Fruit fly (Drosophila melanogaster) whole organism, prepupa: ENCODE results near the gene Larp4B.

ENCODE experiments used
- Blimp-1 ChIP-seq: fragments of 200-800 bp; sonication (Bioruptor generic); optimal IDR thresholded peaks from 3 replicates; lab custom pipeline; 2017; ENCODE audit warnings: missing biosample characterization, missing genetic modification characterization, mild to moderate bottlenecking, moderate library complexity, missing genetic modification reagents
- CG10669 ChIP-seq: fragments of 200-800 bp; sonication (Bioruptor generic); optimal IDR thresholded peaks from 3 replicates; lab custom pipeline; 2018; ENCODE audit warnings: missing biosample characterization, mild to moderate bottlenecking, missing genetic modification characterization, moderate library complexity
- CG11294 ChIP-seq: fragments of 200-800 bp; sonication (Bioruptor generic); IDR thresholded peaks from 2 replicates; pipeline ENCODE4 v1.3.6; 2022; ENCODE audit warnings: missing biosample characterization, missing genetic modification characterization
- CG11902 ChIP-seq: fragments of 200-800 bp; sonication (Bioruptor generic); optimal IDR thresholded peaks from 3 replicates; lab custom pipeline; 2016; ENCODE audit warnings: missing biosample characterization, missing genetic modification characterization
- CG15336 ChIP-seq: fragments of 200-800 bp; sonication (Bioruptor generic); IDR thresholded peaks from 2 replicates; pipeline ENCODE4 v1.3.6; 2022; ENCODE audit warnings: missing biosample characterization, missing genetic modification characterization
- CG1621 ChIP-seq: fragments of 200-800 bp; sonication (Bioruptor generic); optimal IDR thresholded peaks from 3 replicates; lab custom pipeline; 2018; ENCODE audit warnings: missing biosample characterization, mild to moderate bottlenecking, missing genetic modification characterization
- CG16779 ChIP-seq: fragments of 200-800 bp; sonication (Bioruptor generic); optimal IDR thresholded peaks from 3 replicates; lab custom pipeline; 2017; ENCODE audit warnings: missing biosample characterization, mild to moderate bottlenecking, missing genetic modification characterization
- CG3032 ChIP-seq: fragments of 200-800 bp; optimal IDR thresholded peaks from 2 replicates; lab custom pipeline; 2019; ENCODE audit warnings: missing biosample characterization, mild to moderate bottlenecking, missing genetic modification characterization, moderate library complexity
- CG31627 ChIP-seq: fragments of 200-800 bp; sonication (Bioruptor generic); optimal IDR thresholded peaks from 3 replicates; lab custom pipeline; 2016; ENCODE audit warnings: missing biosample characterization, missing genetic modification characterization
- CG32006 ChIP-seq: fragments of 200-800 bp; sonication (Bioruptor generic); optimal IDR thresholded peaks from 3 replicates; lab custom pipeline; 2017; ENCODE audit warnings: missing biosample characterization, mild to moderate bottlenecking, missing genetic modification characterization
- CG4318 ChIP-seq: fragments of 200-800 bp; sonication (Bioruptor generic); optimal IDR thresholded peaks from 3 replicates; lab custom pipeline; 2017; ENCODE audit warnings: missing biosample characterization, mild to moderate bottlenecking, missing genetic modification characterization
- CG6163 ChIP-seq: fragments of 200-800 bp; sonication (Bioruptor generic); IDR thresholded peaks from 3 replicates; pipeline ENCODE4 v1.3.6; 2022; ENCODE audit warnings: missing biosample characterization, missing genetic modification characterization
- CG6276 ChIP-seq: fragments of 200-800 bp; sonication (Bioruptor generic); optimal IDR thresholded peaks from 2 replicates; lab custom pipeline; 2017; ENCODE audit warnings: missing biosample characterization, mild to moderate bottlenecking, missing genetic modification characterization
- CG6792 ChIP-seq: fragments of 200-800 bp; sonication (Bioruptor generic); optimal IDR thresholded peaks from 3 replicates; lab custom pipeline; 2016; ENCODE audit warnings: missing biosample characterization, missing genetic modification characterization
- CG6808 ChIP-seq: fragments of 200-800 bp; sonication (Bioruptor generic); optimal IDR thresholded peaks from 3 replicates; lab custom pipeline; 2017; ENCODE audit warnings: missing biosample characterization, missing genetic modification characterization, mild to moderate bottlenecking, moderate library complexity, missing genetic modification reagents
- CG6854 ChIP-seq: fragments of 200-800 bp; sonication (Bioruptor generic); optimal IDR thresholded peaks from 2 replicates; lab custom pipeline; 2017; ENCODE audit warnings: missing biosample characterization, mild to moderate bottlenecking, missing genetic modification characterization
- CG7368 ChIP-seq: fragments of 200-800 bp; sonication (Bioruptor generic); optimal IDR thresholded peaks from 3 replicates; lab custom pipeline; 2016; ENCODE audit warnings: missing biosample characterization, missing genetic modification characterization
- CG8119 ChIP-seq: fragments of 200-800 bp; sonication (Bioruptor generic); IDR thresholded peaks from 3 replicates; pipeline ENCODE4 v1.3.6; 2022; ENCODE audit warnings: missing biosample characterization, missing genetic modification characterization
- CG8319 ChIP-seq: fragments of 200-800 bp; sonication (Bioruptor generic); optimal IDR thresholded peaks from 3 replicates; lab custom pipeline; 2016; ENCODE audit warnings: missing biosample characterization, missing genetic modification characterization
- Eip75B ChIP-seq: fragments of 200-800 bp; sonication (Bioruptor generic); optimal IDR thresholded peaks from 3 replicates; lab custom pipeline; 2016; ENCODE audit warnings: missing biosample characterization, missing genetic modification characterization
- Eip78C ChIP-seq: fragments of 200-800 bp; sonication (Bioruptor generic); peaks from one replicate; lab custom pipeline; 2016; ENCODE audit warnings: missing biosample characterization, missing genetic modification characterization
- Ets96B ChIP-seq: fragments of 200-800 bp; optimal IDR thresholded peaks from 2 replicates; lab custom pipeline; 2019; ENCODE audit warnings: missing biosample characterization, mild to moderate bottlenecking, missing genetic modification characterization, moderate library complexity
- Hr38 ChIP-seq: sonication (Bioruptor generic); optimal IDR thresholded peaks from 2 replicates; lab custom pipeline; 2016; ENCODE audit warnings: missing biosample characterization, missing genetic modification characterization
- Hr39 ChIP-seq: fragments of 200-800 bp; sonication (Bioruptor generic); optimal IDR thresholded peaks from 2 replicates; lab custom pipeline; 2016; ENCODE audit warnings: missing biosample characterization, missing genetic modification characterization
- Hr4 ChIP-seq: fragments of 200-800 bp; sonication (Bioruptor generic); optimal IDR thresholded peaks from 3 replicates; lab custom pipeline; 2016; ENCODE audit warnings: missing biosample characterization, missing genetic modification characterization
- Lpt ChIP-seq: fragments of 200-800 bp; sonication (Bioruptor generic); optimal IDR thresholded peaks from 3 replicates; lab custom pipeline; 2016; ENCODE audit warnings: missing biosample characterization, missing genetic modification characterization
- Met ChIP-seq: fragments of 200-800 bp; sonication (Bioruptor generic); optimal IDR thresholded peaks from 3 replicates; lab custom pipeline; 2016; ENCODE audit warnings: missing biosample characterization, missing genetic modification characterization
- OdsH ChIP-seq: fragments of 200-800 bp; sonication (Bioruptor generic); optimal IDR thresholded peaks from 3 replicates; lab custom pipeline; 2016; ENCODE audit warnings: missing biosample characterization, missing genetic modification characterization
- Sox15 ChIP-seq: fragments of 200-800 bp; sonication (Bioruptor generic); optimal IDR thresholded peaks from 3 replicates; lab custom pipeline; 2016; ENCODE audit warnings: missing biosample characterization, missing genetic modification characterization
- acj6 ChIP-seq: fragments of 200-800 bp; sonication (Bioruptor generic); optimal IDR thresholded peaks from 3 replicates; lab custom pipeline; 2016; ENCODE audit warnings: missing biosample characterization, missing genetic modification characterization
- dac ChIP-seq: fragments of 200-800 bp; sonication (Bioruptor generic); optimal IDR thresholded peaks from 2 replicates; lab custom pipeline; 2017; ENCODE audit warnings: missing biosample characterization, mild to moderate bottlenecking, missing genetic modification characterization
- dsx ChIP-seq: fragments of 200-800 bp; optimal IDR thresholded peaks from 3 replicates; lab custom pipeline; 2019; ENCODE audit warnings: missing biosample characterization, mild to moderate bottlenecking, missing genetic modification characterization, moderate library complexity; ENCODE audit not compliant: poor library complexity, severe bottlenecking
- eg ChIP-seq: fragments of 200-800 bp; sonication (Bioruptor generic); IDR thresholded peaks from 3 replicates; pipeline ENCODE4 v1.3.6; 2022; ENCODE audit warnings: missing biosample characterization, missing genetic modification characterization
- esn ChIP-seq: fragments of 200-800 bp; sonication (Bioruptor generic); optimal IDR thresholded peaks from 2 replicates; lab custom pipeline; 2016; ENCODE audit warnings: missing biosample characterization, mild to moderate bottlenecking, missing genetic modification characterization, moderate library complexity
- fd59A ChIP-seq: fragments of 200-800 bp; sonication (Bioruptor generic); optimal IDR thresholded peaks from 2 replicates; lab custom pipeline; 2017; ENCODE audit warnings: missing biosample characterization, mild to moderate bottlenecking, missing genetic modification characterization, missing genetic modification reagents
- lz ChIP-seq: fragments of 200-800 bp; sonication (Bioruptor generic); optimal IDR thresholded peaks from 3 replicates; lab custom pipeline; 2016; ENCODE audit warnings: missing biosample characterization, missing genetic modification characterization
- pdm3 ChIP-seq: fragments of 200-800 bp; sonication (Bioruptor generic); optimal IDR thresholded peaks from 3 replicates; lab custom pipeline; 2016; ENCODE audit warnings: missing biosample characterization, missing genetic modification characterization
- salr ChIP-seq, 2 experiments: fragments of 200-800 bp; sonication (Bioruptor generic); optimal IDR thresholded peaks; 3 replicates each; lab custom pipeline; 2016 to 2018; ENCODE audit warnings: missing biosample characterization in 2 of 2, missing genetic modification characterization in 2 of 2, mild to moderate bottlenecking in 1 of 2
- spab ChIP-seq: fragments of 200-800 bp; sonication (Bioruptor generic); optimal IDR thresholded peaks from 2 replicates; lab custom pipeline; 2017; ENCODE audit warnings: missing biosample characterization, mild to moderate bottlenecking, missing genetic modification characterization, missing genetic modification reagents
- ss ChIP-seq, 2 experiments: fragments of 200-800 bp; sonication (Bioruptor generic); optimal IDR thresholded peaks; 2 replicates in 1 of 2; 3 replicates in 1 of 2; lab custom pipeline; 2017 to 2018; ENCODE audit warnings: mild to moderate bottlenecking in 2 of 2, missing biosample characterization in 2 of 2, missing genetic modification characterization in 2 of 2, moderate library complexity in 1 of 2
- svp ChIP-seq: fragments of 200-800 bp; sonication (Bioruptor generic); peaks from one replicate; lab custom pipeline; 2016; ENCODE audit warnings: missing biosample characterization, missing genetic modification characterization
- topi ChIP-seq: fragments of 200-800 bp; sonication (Bioruptor generic); optimal IDR thresholded peaks from 3 replicates; lab custom pipeline; 2016; ENCODE audit warnings: missing biosample characterization, missing genetic modification characterization
- vri ChIP-seq: fragments of 200-800 bp; sonication (Bioruptor generic); optimal IDR thresholded peaks from 3 replicates; lab custom pipeline; 2016; ENCODE audit warnings: missing biosample characterization, mild to moderate bottlenecking, missing genetic modification characterization

The Larp4B gene

dm6 chr3L:3252884-3253283, 28.2 kb downstream of the Larp4B start (continued):
- no peak for TF ChIP-seq dsx (GFP tag; lab: Kevin White, UChicago)
- TF ChIP-seq OdsH (GFP tag; lab: Kevin White, UChicago): peak; percentile 49
- TF ChIP-seq CG15336 (GFP tag; lab: Robert Waterston, UW): peak; percentile 59
- TF ChIP-seq svp (GFP tag; lab: Kevin White, UChicago): peak; percentile 10
- TF ChIP-seq CG6276 (GFP tag; lab: Kevin White, UChicago): no peak

dm6 chr3L:3253631-3254030, 29.0 kb downstream of the Larp4B start:
- peak; percentile 9 for TF ChIP-seq pdm3
- peak in 1 of 2 experiments; percentile 9 for TF ChIP-seq ss (GFP tag; optimal IDR thresholded peaks at IDR 0.05; lab: Kevin White, UChicago)
- TF ChIP-seq Met (GFP tag; lab: Kevin White, UChicago): peak; percentile 13
- peak; percentile 5 for TF ChIP-seq lz (GFP tag; lab: Kevin White, UChicago)
- no peak for TF ChIP-seq CG6163 (GFP tag; lab: Robert Waterston, UW)
- TF ChIP-seq Lpt (GFP tag; lab: Kevin White, UChicago): no peak
- TF ChIP-seq dac (GFP tag; lab: Kevin White, UChicago): no peak
- peak; percentile 12 for TF ChIP-seq Eip78C
- peak; percentile 9 for TF ChIP-seq CG32006 (GFP tag; lab: Kevin White, UChicago)
- TF ChIP-seq Ets96B (tag; lab: Kevin White, UChicago): no peak
- TF ChIP-seq dsx (GFP tag; lab: Kevin White, UChicago): peak; percentile 27
- TF ChIP-seq Hr39 (GFP tag; lab: Kevin White, UChicago): peak; percentile 4
- TF ChIP-seq eg: no peak

dm6 chr3L:3257690-3258089, 33.1 kb downstream of the Larp4B start, which contains the start of gene ckd:
ckd (plus strand) TSS chr3L:3257878.
- TF ChIP-seq acj6 (GFP tag; lab: Kevin White, UChicago) (no peak), esn (GFP tag; lab: Kevin White, UChicago) (no peak), eg (0 out of 3 replicates have a peak, but pooled peaks have one; percentile 7), spab (no peak), CG4318 (no peak), dsx (GFP tag; lab: Kevin White, UChicago) (peak; percentile 17), CG6792 (GFP tag; lab: Kevin White, UChicago) (no peak), topi (GFP tag; lab: Kevin White, UChicago) (no peak), Eip78C (peak; percentile 62), CG15336 (GFP tag; lab: Robert Waterston, UW) (peak; percentile 19; the same call in 1 of the 2 replicates), CG6854 (peak; percentile 54), Sox15 (GFP tag; lab: Kevin White, UChicago) (no peak), Blimp-1 (GFP tag; lab: Kevin White, UChicago) (peak; percentile 77), CG8119 (GFP tag; lab: Robert Waterston, UW) (no peak; the same call in 2 of the 3 replicates), lz (GFP tag; lab: Kevin White, UChicago) (no peak), CG6163 (GFP tag; lab: Robert Waterston, UW) (no peak), CG3032 (tag; lab: Kevin White, UChicago) (no peak), Lpt (GFP tag; lab: Kevin White, UChicago) (peak; percentile 6), Hr38 (GFP tag; lab: Kevin White, UChicago) (no peak), ss (GFP tag; optimal IDR thresholded peaks at IDR 0.05; lab: Kevin White, UChicago) (peak in 1 of 2 experiments; percentile 14), fd59A (GFP tag; lab: Kevin White, UChicago) (no peak), CG8319 (GFP tag; lab: Kevin White, UChicago) (no peak), vri (GFP tag; lab: Kevin White, UChicago) (no peak), Eip75B (GFP tag; lab: Kevin White, UChicago) (peak; percentile 56), salr (GFP tag; optimal IDR thresholded peaks at IDR 0.05; lab: Kevin White, UChicago) (no peak), Met (GFP tag; lab: Kevin White, UChicago) (no peak)

- TF ChIP-seq dac (GFP tag; lab: Kevin White, UChicago) (peak; percentile 57), dsx (GFP tag; lab: Kevin White, UChicago) (peak; percentile 93), CG7368 (peak; percentile 80), Sox15 (GFP tag; lab: Kevin White, UChicago) (peak; percentile 61), Hr4 (GFP tag; lab: Kevin White, UChicago) (peak; percentile 86), CG11902 (GFP tag; lab: Kevin White, UChicago) (peak; percentile 65), CG6808 (GFP tag; lab: Kevin White, UChicago) (peak; percentile 93), CG10669 (GFP tag; lab: Kevin White, UChicago) (peak; percentile 92), topi (GFP tag; lab: Kevin White, UChicago) (peak; percentile 87), CG4318 (peak; percentile 62), CG16779 (tag; lab: Kevin White, UChicago) (peak; percentile 71), pdm3 (peak; percentile 88), CG31627 (GFP tag; lab: Kevin White, UChicago) (peak; percentile 82), Eip75B (GFP tag; lab: Kevin White, UChicago) (peak; percentile 90), Met (GFP tag; lab: Kevin White, UChicago) (peak; percentile 82), CG11294 (GFP tag; lab: Robert Waterston, UW) (no peak; the same call in none of the 2 replicates), CG1621 (tag; lab: Kevin White, UChicago) (peak; percentile 91)
Observed at dm6 chr3L:3259703-3260102, 35.1 kb downstream of the Larp4B start.
